Worm (Caenorhabditis elegans): ENCODE results near the gene F12F6.7.

DNA sequence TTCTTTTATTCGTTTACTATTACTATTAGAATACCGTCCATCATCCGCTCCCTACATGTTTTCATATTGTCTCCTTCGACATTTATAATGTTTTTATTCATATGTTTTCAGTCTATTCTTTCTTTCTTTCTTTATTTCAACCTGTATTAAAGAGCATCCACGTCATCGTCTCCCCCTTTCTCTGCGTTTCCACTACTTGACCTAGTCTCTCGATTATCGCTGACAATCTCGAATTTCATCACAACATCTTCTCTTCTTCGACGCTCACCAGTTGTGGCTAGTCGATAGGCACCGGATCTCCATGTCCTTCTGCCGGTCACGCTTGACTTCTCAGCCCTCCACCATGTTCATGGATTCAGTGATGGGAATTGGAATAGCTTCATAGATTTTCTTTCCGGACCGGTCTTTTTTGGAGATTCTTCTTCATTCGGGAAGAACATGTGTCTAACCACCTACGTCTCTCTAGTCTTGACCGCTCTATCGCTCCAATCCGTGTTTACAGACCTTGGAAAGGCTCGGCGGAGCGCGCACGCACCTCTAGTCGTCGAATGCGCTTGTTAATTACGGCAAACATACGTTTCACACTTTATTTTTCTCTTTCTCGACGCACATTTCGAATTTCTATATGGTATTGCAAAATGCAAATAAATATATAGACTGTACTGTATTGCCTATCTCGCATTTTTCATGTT, 6.8 kb upstream of the F12F6.7 start:
- TF ChIP-seq gmeb-2 (tag; optimal IDR thresholded peaks at IDR 0.05) (no peak), ama-1 (optimal IDR thresholded peaks at IDR 0.05) (no peak), pag-3 (tag; optimal IDR thresholded peaks at IDR 0.05; ENCODE audit: borderline replicate concordance) (no peak), sox-2 (GFP tag; IDR thresholded peaks at IDR 0.05) (no peak), unc-42 (tag; optimal IDR thresholded peaks at IDR 0.05) (no peak)
